Worm (Caenorhabditis elegans): ENCODE measurements around the gene F22E5.23.

DNA sequence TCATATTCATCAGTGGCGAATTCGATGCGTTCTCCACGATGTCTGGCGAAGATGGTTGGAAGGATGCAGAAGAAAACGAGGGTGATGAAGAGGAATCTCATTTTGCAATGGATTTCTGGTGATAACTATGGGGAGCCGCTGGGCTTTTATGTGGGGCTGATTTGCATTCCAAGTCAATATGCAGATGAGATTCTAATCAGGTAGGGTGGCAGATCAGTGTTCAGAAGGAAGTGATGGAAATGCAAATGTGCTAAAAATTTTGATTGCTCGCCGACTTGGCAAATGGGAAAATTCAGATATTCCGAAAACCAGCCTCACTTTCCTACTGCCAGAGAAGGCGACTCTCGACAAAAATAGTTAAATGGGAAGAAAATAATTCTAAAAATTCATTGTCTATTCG lies 49.0 kb downstream of the F22E5.23 start, which contains the start of gene nspf-3:
- no peak for TF ChIP-seq unc-39 (tag; optimal IDR thresholded peaks at IDR 0.05)
- no peak for TF ChIP-seq aly-2 (tag; optimal IDR thresholded peaks at IDR 0.05)
- TF ChIP-seq lin-15B (tag; optimal IDR thresholded peaks at IDR 0.05) = no peak
- no peak for TF ChIP-seq nhr-12 (tag; optimal IDR thresholded peaks at IDR 0.05)
- no peak for TF ChIP-seq daf-12 (tag; optimal IDR thresholded peaks at IDR 0.05)
- no peak for TF ChIP-seq ama-1 (optimal IDR thresholded peaks at IDR 0.05)
- TF ChIP-seq mdl-1 (tag; optimal IDR thresholded peaks at IDR 0.05) = no peak
- TF ChIP-seq elt-3 (tag; optimal IDR thresholded peaks at IDR 0.05) = no peak
- TF ChIP-seq egl-27 (tag; optimal IDR thresholded peaks at IDR 0.05) = no peak
- no peak for TF ChIP-seq fos-1 (tag; optimal IDR thresholded peaks at IDR 0.05)
- TF ChIP-seq lin-39 (tag; optimal IDR thresholded peaks at IDR 0.05) = no peak

Data from whole organism, L3 larva.